Fruit fly (Drosophila melanogaster): Measurements from ENCODE around the gene rump.
A peak's percentile ranks its signal among the peaks of the same experiment; 100 is the strongest.

DNA sequence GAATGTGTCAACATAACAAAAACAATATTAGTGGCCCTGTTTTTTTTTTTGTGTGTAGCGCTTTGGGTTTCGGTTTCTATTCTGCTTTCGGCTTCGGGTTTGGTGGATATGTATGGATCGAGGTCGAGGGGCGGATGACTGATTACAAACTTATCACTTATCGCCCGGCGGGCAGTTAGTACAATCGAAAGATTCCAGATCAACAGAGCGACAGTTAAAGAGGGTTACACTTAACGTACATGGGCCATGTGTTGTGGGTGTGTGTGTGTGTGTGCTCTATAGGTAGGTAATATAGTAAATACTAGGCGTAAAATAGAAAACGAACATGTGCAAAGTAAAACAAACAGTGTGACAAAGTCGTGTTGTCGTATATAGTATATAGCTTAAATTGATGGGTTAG is 38.6 kb upstream of the rump start:
- no peak for TF ChIP-seq sna (GFP tag; IDR thresholded peaks at IDR 0.05; ENCODE audit: partially characterized antibody)
- no peak for TF ChIP-seq ttk (GFP tag; IDR thresholded peaks at IDR 0.05)
- no peak for TF ChIP-seq zen (tag; optimal IDR thresholded peaks at IDR 0.05)
- TF ChIP-seq Dbx (GFP tag; IDR thresholded peaks at IDR 0.05) = no peak
- peak; percentile 32 for TF ChIP-seq zf30C (GFP tag; optimal IDR thresholded peaks at IDR 0.05)
- no peak for TF ChIP-seq da (GFP tag; optimal IDR thresholded peaks at IDR 0.05)
- no peak for TF ChIP-seq Nf-YB (GFP tag; optimal IDR thresholded peaks at IDR 0.05)
- no peak for TF ChIP-seq Sry-δ (GFP tag; optimal IDR thresholded peaks at IDR 0.05)
- TF ChIP-seq CG4730 (GFP tag; IDR thresholded peaks at IDR 0.05) = no peak
- TF ChIP-seq CG12155 (GFP tag; optimal IDR thresholded peaks at IDR 0.05) = no peak
- TF ChIP-seq CG13287 (GFP tag; IDR thresholded peaks at IDR 0.05; ENCODE audit: partially characterized antibody) = no peak
